Fruit fly (Drosophila melanogaster): Measurements from ENCODE around the gene ND-51.

Gene ND-51

dm6 chr2L:6045972-6046718, 16.4 kb downstream of the ND-51 start, which contains the start of gene Pfas (continued):
- no peak for TF ChIP-seq unc-4 (GFP tag; IDR thresholded peaks at IDR 0.05; ENCODE audit: partially characterized antibody)
- no peak for TF ChIP-seq CG8281 (tag; optimal IDR thresholded peaks at IDR 0.05)
- no peak for TF ChIP-seq CG16813 (GFP tag; IDR thresholded peaks at IDR 0.05; ENCODE audit: partially characterized antibody)
- TF ChIP-seq Oaz (GFP tag; IDR thresholded peaks at IDR 0.05), result no peak
- peak; percentile 77 for TF ChIP-seq CG32532 (GFP tag; IDR thresholded peaks at IDR 0.05)
- TF ChIP-seq tio (GFP tag; optimal IDR thresholded peaks at IDR 0.05), result no peak
- TF ChIP-seq CG4328 (GFP tag; optimal IDR thresholded peaks at IDR 0.05), result peak; percentile 27
- no peak for TF ChIP-seq gfzf (GFP tag; optimal IDR thresholded peaks at IDR 0.05)
- peak; percentile 26 for TF ChIP-seq CG13296 (GFP tag; optimal IDR thresholded peaks at IDR 0.05)
- no peak for TF ChIP-seq Fer2 (tag; optimal IDR thresholded peaks at IDR 0.05)
- no peak for TF ChIP-seq CG14441 (GFP tag; IDR thresholded peaks at IDR 0.05)
- no peak for TF ChIP-seq CG8765 (GFP tag; IDR thresholded peaks at IDR 0.05)
- TF ChIP-seq CG3065 (GFP tag; optimal IDR thresholded peaks at IDR 0.05), result no peak
- TF ChIP-seq CG3407 (GFP tag; optimal IDR thresholded peaks at IDR 0.05), result peak; percentile 6
- TF ChIP-seq Rfx (GFP tag; IDR thresholded peaks at IDR 0.05), result peak; percentile 77
- no peak for TF ChIP-seq Oli (tag; optimal IDR thresholded peaks at IDR 0.05)
- no peak for TF ChIP-seq CG10321 (GFP tag; IDR thresholded peaks at IDR 0.05)
- no peak for TF ChIP-seq Spps (tag; optimal IDR thresholded peaks at IDR 0.05)
- no peak for TF ChIP-seq pfk (GFP tag; optimal IDR thresholded peaks at IDR 0.05)
- no peak for TF ChIP-seq croc (GFP tag; conservative IDR thresholded peaks at IDR 0.05)
- no peak for TF ChIP-seq CG5245 (GFP tag; optimal IDR thresholded peaks at IDR 0.05)
- no peak for TF ChIP-seq nmo (GFP tag; optimal IDR thresholded peaks at IDR 0.05)
- TF ChIP-seq CG1647 (GFP tag; optimal IDR thresholded peaks at IDR 0.05), result peak; percentile 61
- TF ChIP-seq Sox102F (GFP tag; optimal IDR thresholded peaks at IDR 0.05), result no peak
- peak; percentile 8 for TF ChIP-seq CG9437 (GFP tag; optimal IDR thresholded peaks at IDR 0.05)
- TF ChIP-seq Pdp1 (GFP tag; optimal IDR thresholded peaks at IDR 0.05), result peak; percentile 32 to 100
- TF ChIP-seq Hand (GFP tag; optimal IDR thresholded peaks at IDR 0.05), result peak; percentile 23
- no peak for TF ChIP-seq CG34422 (GFP tag; IDR thresholded peaks at IDR 0.05)
- 0 out of 2 replicates have a peak, but pooled peaks have one; percentile 26 for TF ChIP-seq CG7372 (GFP tag; IDR thresholded peaks at IDR 0.05)
- no peak for TF ChIP-seq Mrtf (GFP tag; IDR thresholded peaks at IDR 0.05)
- TF ChIP-seq E2f2 (GFP tag; IDR thresholded peaks at IDR 0.05), result peak; percentile 82
- TF ChIP-seq crp (GFP tag; optimal IDR thresholded peaks at IDR 0.05), result peak in 1 of 2 experiments; percentile 19
- no peak for TF ChIP-seq ro (GFP tag; IDR thresholded peaks at IDR 0.05)
- TF ChIP-seq CG10462 (GFP tag; optimal IDR thresholded peaks at IDR 0.05), result no peak
- no peak for TF ChIP-seq Nf-YA (GFP tag; IDR thresholded peaks at IDR 0.05)
- peak; percentile 16 for TF ChIP-seq CG12104 (GFP tag; optimal IDR thresholded peaks at IDR 0.05)
- no peak for TF ChIP-seq CG7357 (GFP tag; IDR thresholded peaks at IDR 0.05)
- TF ChIP-seq CG31441 (GFP tag; IDR thresholded peaks at IDR 0.05), result no peak
- TF ChIP-seq CG13123 (GFP tag; optimal IDR thresholded peaks at IDR 0.05), result no peak
- no peak for TF ChIP-seq h (optimal IDR thresholded peaks at IDR 0.05)
- TF ChIP-seq D19B (GFP tag; optimal IDR thresholded peaks at IDR 0.05), result no peak
- TF ChIP-seq Scr (GFP tag; IDR thresholded peaks at IDR 0.05; ENCODE audit: partially characterized antibody), result no peak
- peak; percentile 41 for TF ChIP-seq CG10209 (GFP tag; optimal IDR thresholded peaks at IDR 0.05)
- no peak for TF ChIP-seq CG2129 (GFP tag; IDR thresholded peaks at IDR 0.05; ENCODE audit: partially characterized antibody)
- no peak for TF ChIP-seq Poxn (GFP tag; IDR thresholded peaks at IDR 0.05)
- TF ChIP-seq CG4424 (GFP tag; optimal IDR thresholded peaks at IDR 0.05), result peak; percentile 58
- TF ChIP-seq dpn (GFP tag; optimal IDR thresholded peaks at IDR 0.05), result peak; percentile 58 to 70
- TF ChIP-seq slp2 (GFP tag; optimal IDR thresholded peaks at IDR 0.05), result no peak
- TF ChIP-seq hb (GFP tag; IDR thresholded peaks at IDR 0.05; ENCODE audit: partially characterized antibody), result no peak
